Worm (Caenorhabditis elegans) whole organism, young adult: ENCODE measurements around the gene W04H10.2.

Source experiments
- B0019.2 ChIP-seq: fragments of 200-800 bp; sonication (Bioruptor generic); conservative IDR thresholded peaks from 2 replicates; pipeline ENCODE4 v1.3.6; 2022; ENCODE audit warnings: missing genetic modification reagents, missing genetic modification characterization, missing compliant biosample characterization
- C06A6.2 ChIP-seq: fragments of 200-800 bp; sonication (Bioruptor generic); conservative IDR thresholded peaks from 2 replicates; pipeline ENCODE4 v1.3.6; 2022; ENCODE audit warnings: missing genetic modification characterization, missing compliant biosample characterization
- D2030.7 ChIP-seq: fragments of 200-800 bp; sonication (Bioruptor generic); IDR thresholded peaks from 2 replicates; pipeline ENCODE4 v1.3.6; 2022; ENCODE audit warnings: missing genetic modification reagents, missing genetic modification characterization, missing compliant biosample characterization
- F33H1.4 ChIP-seq: fragments of 200-800 bp; sonication (Bioruptor generic); IDR thresholded peaks from 2 replicates; pipeline ENCODE4 v1.3.6; 2022; ENCODE audit warnings: missing genetic modification reagents, missing genetic modification characterization, missing compliant biosample characterization
- F52B5.7 ChIP-seq: sonication (generic microtip); optimal IDR thresholded peaks from 2 replicates; lab custom pipeline; 2016; ENCODE audit warnings: mild to moderate bottlenecking, missing genetic modification characterization, missing compliant biosample characterization
- Y53F4B.3 ChIP-seq: fragments of 200-800 bp; sonication (Bioruptor generic); IDR thresholded peaks from 2 replicates; pipeline ENCODE4 v1.3.6; 2022; ENCODE audit warnings: missing genetic modification reagents, missing genetic modification characterization, missing compliant biosample characterization
- Y56A3A.18 ChIP-seq: fragments of 200-800 bp; sonication (Bioruptor generic); IDR thresholded peaks from 2 replicates; pipeline ENCODE4 v1.3.6; 2022; ENCODE audit warnings: missing genetic modification reagents, missing genetic modification characterization, missing compliant biosample characterization
- aptf-2 ChIP-seq: fragments of 200-800 bp; sonication (Bioruptor generic); conservative IDR thresholded peaks from 2 replicates; pipeline ENCODE4 v1.3.6; 2022; ENCODE audit warnings: missing genetic modification reagents, missing genetic modification characterization, missing compliant biosample characterization
- ccch-3 ChIP-seq: fragments of 200-800 bp; sonication (Bioruptor generic); optimal IDR thresholded peaks from 2 replicates; lab custom pipeline; 2018; ENCODE audit warnings: mild to moderate bottlenecking, missing genetic modification characterization, missing compliant biosample characterization
- cebp-1 ChIP-seq, 2 experiments: fragments of 200-800 bp in 1 of 2; sonication (Bioruptor generic) in 1 of 2; sonication (generic microtip) in 1 of 2; IDR thresholded peaks in 1 of 2; optimal IDR thresholded peaks in 1 of 2; 2 replicates each; pipeline versions ENCODE4 v1.3.6 to Lab custom; 2017 to 2022; ENCODE audit warnings: missing compliant biosample characterization in 2 of 2, missing genetic modification characterization in 2 of 2, mild to moderate bottlenecking in 1 of 2, missing genetic modification reagents in 1 of 2, moderate library complexity in 1 of 2
- ceh-40 ChIP-seq: fragments of 200-800 bp; sonication (Bioruptor generic); IDR thresholded peaks from 2 replicates; pipeline ENCODE4 v1.3.6; 2022; ENCODE audit warnings: missing genetic modification characterization, missing compliant biosample characterization
- chd-7 ChIP-seq: sonication (generic microtip); optimal IDR thresholded peaks from 2 replicates; lab custom pipeline; 2016; ENCODE audit warnings: mild to moderate bottlenecking, missing genetic modification characterization, moderate library complexity, missing compliant biosample characterization
- dox-1 ChIP-seq: fragments of 200-800 bp; sonication (Bioruptor generic); IDR thresholded peaks from 2 replicates; pipeline ENCODE4 v1.3.6; 2022; ENCODE audit warnings: missing genetic modification reagents, missing genetic modification characterization, missing compliant biosample characterization
- egl-44 ChIP-seq: fragments of 200-800 bp; sonication (Bioruptor generic); IDR thresholded peaks from 2 replicates; pipeline ENCODE4 v1.3.6; 2022; ENCODE audit warnings: missing genetic modification reagents, missing genetic modification characterization, missing compliant biosample characterization
- egrh-3 ChIP-seq: fragments of 200-800 bp; sonication (Bioruptor generic); IDR thresholded peaks from 2 replicates; pipeline ENCODE4 v1.3.6; 2022; ENCODE audit warnings: missing genetic modification reagents, missing genetic modification characterization, missing compliant biosample characterization
- gei-17 ChIP-seq: fragments of 200-800 bp; sonication (Bioruptor generic); optimal IDR thresholded peaks from 2 replicates; lab custom pipeline; 2018; ENCODE audit warnings: mild to moderate bottlenecking, missing genetic modification characterization, missing compliant biosample characterization
- hsf-1 ChIP-seq: fragments of 200-800 bp; sonication (Bioruptor generic); IDR thresholded peaks from 2 replicates; pipeline ENCODE4 v1.3.6; 2022; ENCODE audit warnings: missing genetic modification reagents, missing genetic modification characterization, missing compliant biosample characterization
- madf-3 ChIP-seq: fragments of 200-800 bp; sonication (Bioruptor generic); IDR thresholded peaks from 2 replicates; pipeline ENCODE4 v1.3.6; 2022; ENCODE audit warnings: missing genetic modification reagents, missing genetic modification characterization, missing compliant biosample characterization
- madf-6 ChIP-seq: fragments of 200-800 bp; sonication (Bioruptor generic); IDR thresholded peaks from 2 replicates; pipeline ENCODE4 v1.3.6; 2022; ENCODE audit warnings: missing genetic modification reagents, missing genetic modification characterization, missing compliant biosample characterization
- madf-8 ChIP-seq: fragments of 200-800 bp; sonication (Bioruptor generic); conservative IDR thresholded peaks from 2 replicates; pipeline ENCODE4 v1.3.6; 2022; ENCODE audit warnings: missing genetic modification reagents, missing genetic modification characterization, missing compliant biosample characterization
- mes-4 ChIP-seq: sonication (generic microtip); optimal IDR thresholded peaks from 2 replicates; lab custom pipeline; 2016; ENCODE audit warnings: missing genotype, missing genetic modification characterization, missing compliant biosample characterization
- nfyb-1 ChIP-seq: fragments of 200-800 bp; sonication (Bioruptor generic); IDR thresholded peaks from 2 replicates; pipeline ENCODE4 v1.3.6; 2022; ENCODE audit warnings: missing genetic modification reagents, missing genetic modification characterization, missing compliant biosample characterization
- nhr-80 ChIP-seq: sonication (generic microtip); optimal IDR thresholded peaks from 2 replicates; lab custom pipeline; 2016; ENCODE audit warnings: missing genetic modification characterization, missing compliant biosample characterization
- rcor-1 ChIP-seq: fragments of 200-800 bp; sonication (Bioruptor generic); IDR thresholded peaks from 2 replicates; pipeline ENCODE4 v1.3.6; 2022; ENCODE audit warnings: missing genetic modification reagents, missing genetic modification characterization, missing compliant biosample characterization
- sea-2 ChIP-seq: fragments of 200-800 bp; sonication (Bioruptor generic); IDR thresholded peaks from 2 replicates; pipeline ENCODE4 v1.3.6; 2022; ENCODE audit warnings: missing genetic modification characterization, missing compliant biosample characterization
- snpc-3.4 ChIP-seq: sonication (generic microtip); optimal IDR thresholded peaks from 2 replicates; lab custom pipeline; 2017; ENCODE audit warnings: missing genetic modification characterization, mild to moderate bottlenecking, missing compliant biosample characterization, antibody characterized with exemption, moderate library complexity, missing genotype, missing genetic modification reagents
- sptf-2 ChIP-seq: fragments of 200-800 bp; sonication (Bioruptor generic); optimal IDR thresholded peaks from 2 replicates; lab custom pipeline; 2018; ENCODE audit warnings: mild to moderate bottlenecking, missing genetic modification characterization, missing compliant biosample characterization
- tbx-9 ChIP-seq: sonication (generic microtip); optimal IDR thresholded peaks from 2 replicates; lab custom pipeline; 2016; ENCODE audit warnings: borderline replicate concordance, missing genetic modification characterization, inconsistent platforms, missing compliant biosample characterization
- xnd-1 ChIP-seq: sonication (generic microtip); optimal IDR thresholded peaks from 2 replicates; lab custom pipeline; 2016; ENCODE audit warnings: missing genotype, missing genetic modification reagents, missing genetic modification characterization, missing compliant biosample characterization

Gene W04H10.2

ce11 chrII:627205-627604, 21.8 kb downstream of the W04H10.2 start, which contains the start of gene arrd-1 (continued):
- TF ChIP-seq snpc-3.4 (tag; lab: Kevin White, UChicago), result no peak
- no peak for TF ChIP-seq cebp-1 (GFP tag; IDR thresholded peaks at IDR 0.05; lab: Robert Waterston, UW)
- no peak for TF ChIP-seq cebp-1 (tag; optimal IDR thresholded peaks at IDR 0.05; lab: Kevin White, UChicago)
- TF ChIP-seq ccch-3 (GFP tag; lab: Kevin White, UChicago), result no peak

- TF ChIP-seq egrh-3 (GFP tag; lab: Robert Waterston, UW), result no peak
- no peak for TF ChIP-seq egl-44 (GFP tag; lab: Robert Waterston, UW)
- TF ChIP-seq F52B5.7, result no peak
- TF ChIP-seq mes-4 (tag; lab: Kevin White, UChicago), result no peak
- TF ChIP-seq nfyb-1 (GFP tag; lab: Robert Waterston, UW), result no peak
- TF ChIP-seq chd-7 (tag; lab: Kevin White, UChicago), result no peak
- no peak for TF ChIP-seq xnd-1 (tag; lab: Kevin White, UChicago)
- TF ChIP-seq sptf-2 (GFP tag; lab: Kevin White, UChicago), result no peak
- TF ChIP-seq nhr-80 (tag; lab: Kevin White, UChicago), result no peak
- TF ChIP-seq cebp-1 (GFP tag; IDR thresholded peaks at IDR 0.05; lab: Robert Waterston, UW), result no peak
- TF ChIP-seq cebp-1 (tag; optimal IDR thresholded peaks at IDR 0.05; lab: Kevin White, UChicago), result no peak
- TF ChIP-seq D2030.7 (GFP tag; lab: Robert Waterston, UW), result no peak
- no peak for TF ChIP-seq tbx-9 (tag; lab: Kevin White, UChicago)
- TF ChIP-seq C06A6.2, result no peak
- no peak for TF ChIP-seq dox-1 (GFP tag; lab: Robert Waterston, UW)
- TF ChIP-seq madf-8 (GFP tag; lab: Robert Waterston, UW), result no peak
- no peak for TF ChIP-seq B0019.2 (GFP tag; lab: Robert Waterston, UW)
- no peak for TF ChIP-seq gei-17 (GFP tag; lab: Kevin White, UChicago)
- TF ChIP-seq snpc-3.4 (tag; lab: Kevin White, UChicago), result no peak
- TF ChIP-seq sea-2 (GFP tag; lab: Robert Waterston, UW), result no peak
Observed at ce11 chrII:627913-628312, 22.5 kb downstream of the W04H10.2 start.

DNA sequence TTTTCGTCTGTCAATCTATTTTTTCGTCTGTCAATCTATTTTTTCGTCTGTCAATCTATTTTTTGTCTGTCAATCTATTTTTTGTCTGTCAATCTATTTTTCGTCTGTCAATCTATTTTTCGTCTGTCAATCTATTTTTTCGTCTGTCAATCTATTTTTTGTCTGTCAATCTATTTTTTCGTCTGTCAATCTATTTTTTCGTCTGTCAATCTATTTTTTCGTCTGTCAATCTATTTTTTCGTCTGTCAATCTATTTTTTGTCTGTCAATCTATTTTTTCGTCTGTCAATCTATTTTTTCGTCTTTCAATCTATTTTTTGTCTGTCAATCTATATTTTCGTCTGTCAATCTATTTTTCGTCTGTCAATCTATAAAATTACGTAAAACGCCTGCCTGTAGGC, 24.1 kb downstream of the W04H10.2 start:
- TF ChIP-seq egrh-3 (GFP tag; lab: Robert Waterston, UW) (peak; percentile 91), Y53F4B.3 (peak; percentile 96; the same call in 1 of the 2 replicates)

DNA sequence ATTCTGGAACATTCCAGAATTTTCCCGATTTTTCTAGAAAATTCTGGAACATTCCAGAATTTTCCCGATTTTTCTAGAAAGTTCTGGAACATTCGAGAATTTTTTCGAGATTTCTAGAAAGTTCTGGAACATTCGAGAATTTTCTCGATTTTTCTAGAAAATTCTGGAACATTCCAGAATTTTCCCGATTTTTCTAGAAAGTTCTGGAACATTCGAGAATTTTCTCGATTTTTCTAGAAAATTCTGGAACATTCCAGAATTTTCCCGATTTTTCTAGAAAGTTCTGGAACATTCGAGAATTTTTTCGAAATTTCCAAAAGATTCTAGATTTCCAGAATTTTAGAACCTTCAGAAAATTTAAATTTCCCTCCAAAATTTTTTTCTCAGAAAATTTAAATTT, 27.2 kb downstream of the W04H10.2 start:
- peak; percentile 87 for TF ChIP-seq dox-1 (GFP tag; lab: Robert Waterston, UW)
- TF ChIP-seq Y56A3A.18, result 0 out of 2 replicates have a peak, but pooled peaks have one; percentile 26
- TF ChIP-seq madf-3 (GFP tag; lab: Robert Waterston, UW), result 0 out of 2 replicates have a peak, but pooled peaks have one; percentile 71
- peak; percentile 59; the same call in 1 of the 2 replicates for TF ChIP-seq rcor-1 (GFP tag; lab: Robert Waterston, UW)
- TF ChIP-seq egrh-3 (GFP tag; lab: Robert Waterston, UW), result peak; percentile 29; the same call in 1 of the 2 replicates
- TF ChIP-seq madf-6 (GFP tag; lab: Robert Waterston, UW), result peak; percentile 57; the same call in 1 of the 2 replicates
- peak; percentile 98 for TF ChIP-seq hsf-1 (GFP tag; lab: Robert Waterston, UW)
- TF ChIP-seq ceh-40 (GFP tag; lab: Robert Waterston, UW), result peak; percentile 72; the same call in 1 of the 2 replicates

DNA sequence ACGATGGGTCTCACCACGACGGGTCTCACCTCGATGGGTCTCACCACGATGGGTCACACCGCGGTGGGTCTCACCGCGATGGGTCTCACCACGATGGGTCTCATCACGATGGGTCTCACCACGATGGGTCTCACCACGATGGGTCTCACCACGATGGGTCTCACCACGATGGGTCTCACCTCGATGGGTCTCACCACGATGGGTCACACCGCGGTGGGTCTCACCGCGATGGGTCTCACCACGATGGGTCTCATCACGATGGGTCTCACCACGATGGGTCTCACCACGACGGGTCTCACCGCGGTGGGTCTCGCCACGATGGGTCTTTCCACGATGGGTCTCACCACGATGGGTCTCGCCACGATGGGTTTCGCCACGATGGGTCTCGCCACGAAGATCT, 27.8 kb downstream of the W04H10.2 start:
- TF ChIP-seq egrh-3 (GFP tag; lab: Robert Waterston, UW), result peak; percentile 62; the same call in 1 of the 2 replicates
- TF ChIP-seq F33H1.4 (GFP tag; lab: Robert Waterston, UW), result 0 out of 2 replicates have a peak, but pooled peaks have one; percentile 5
- 0 out of 2 replicates have a peak, but pooled peaks have one; percentile 5 for TF ChIP-seq aptf-2 (GFP tag; lab: Robert Waterston, UW)
